Fruit fly (Drosophila melanogaster) whole organism, embryonic: ENCODE measurements around the gene CG13071.

Experiments
- Bgb ChIP-seq: fragments of 200-800 bp; sonication (Bioruptor generic); IDR thresholded peaks from 2 replicates; pipeline ENCODE4 v1.3.6; 2022; ENCODE audit warnings: missing biosample characterization, missing genetic modification characterization; ENCODE audit not compliant: partially characterized antibody
- Blimp-1 ChIP-seq: fragments of 200-800 bp; sonication (Bioruptor generic); optimal IDR thresholded peaks from 3 replicates; lab custom pipeline; 2018; ENCODE audit warnings: missing biosample characterization, missing genetic modification characterization, mild to moderate bottlenecking, moderate library complexity, missing genetic modification reagents
- CG10209 ChIP-seq: fragments of 200-800 bp; sonication (Bioruptor generic); optimal IDR thresholded peaks from 3 replicates; lab custom pipeline; 2017; ENCODE audit warnings: missing biosample characterization, mild to moderate bottlenecking, missing genetic modification characterization, missing genetic modification reagents
- CG10565 ChIP-seq: fragments of 200-800 bp; sonication (Bioruptor generic); optimal IDR thresholded peaks from 3 replicates; lab custom pipeline; 2016; ENCODE audit warnings: missing biosample characterization, mild to moderate bottlenecking, missing genetic modification characterization
- CG11696 ChIP-seq: fragments of 200-800 bp; sonication (Bioruptor generic); IDR thresholded peaks from 2 replicates; pipeline ENCODE4 v1.3.6; 2022; ENCODE audit warnings: missing biosample characterization, missing genetic modification characterization
- CG12942 ChIP-seq: fragments of 200-800 bp; sonication (Bioruptor generic); optimal IDR thresholded peaks from 3 replicates; lab custom pipeline; 2016; ENCODE audit warnings: missing biosample characterization, missing genetic modification characterization
- CG13287 ChIP-seq: fragments of 200-800 bp; sonication (Bioruptor generic); IDR thresholded peaks from 2 replicates; pipeline ENCODE4 v1.3.6; 2022; ENCODE audit warnings: missing biosample characterization, missing genetic modification characterization; ENCODE audit not compliant: partially characterized antibody
- CG15269 ChIP-seq: fragments of 200-800 bp; sonication (Bioruptor generic); optimal IDR thresholded peaks from 2 replicates; lab custom pipeline; 2018; ENCODE audit warnings: missing biosample characterization, mild to moderate bottlenecking, missing genetic modification characterization, moderate library complexity
- CG17186 ChIP-seq: fragments of 200-800 bp; sonication (Bioruptor generic); optimal IDR thresholded peaks from 3 replicates; lab custom pipeline; 2017; ENCODE audit warnings: missing biosample characterization, missing genetic modification reagents, missing genetic modification characterization
- CG30431 ChIP-seq: fragments of 200-800 bp; sonication (Bioruptor generic); optimal IDR thresholded peaks from 2 replicates; lab custom pipeline; 2017; ENCODE audit warnings: missing biosample characterization, missing genetic modification characterization
- CG7839 ChIP-seq: fragments of 200-800 bp; sonication (Bioruptor generic); optimal IDR thresholded peaks from 3 replicates; lab custom pipeline; 2018; ENCODE audit warnings: missing biosample characterization, mild to moderate bottlenecking, missing genetic modification characterization, moderate library complexity
- CG8290 ChIP-seq, 3 experiments: fragments of 200-800 bp; sonication (Bioruptor generic); optimal IDR thresholded peaks; 2 replicates each; lab custom pipeline; 2016 to 2019; ENCODE audit warnings: missing biosample characterization in 3 of 3, missing genetic modification characterization in 3 of 3, mild to moderate bottlenecking in 2 of 3, moderate library complexity in 1 of 3
- Dll ChIP-seq: fragments of 200-800 bp; sonication (Bioruptor generic); IDR thresholded peaks from 4 replicates; pipeline ENCODE4 v1.3.6; 2022; ENCODE audit warnings: missing biosample characterization, missing genetic modification characterization; ENCODE audit not compliant: partially characterized antibody
- Doc2 ChIP-seq: fragments of 200-800 bp; sonication (Bioruptor generic); IDR thresholded peaks from 2 replicates; pipeline ENCODE4 v1.3.6; 2022; ENCODE audit warnings: missing biosample characterization, missing genetic modification characterization
- H15 ChIP-seq: fragments of 200-800 bp; sonication (Bioruptor generic); IDR thresholded peaks from 3 replicates; pipeline ENCODE4 v1.3.6; 2022; ENCODE audit warnings: missing biosample characterization, missing genetic modification characterization
- Hsf ChIP-seq: fragments of 200-800 bp; sonication (Bioruptor generic); optimal IDR thresholded peaks from 3 replicates; lab custom pipeline; 2016; ENCODE audit warnings: missing biosample characterization, missing genetic modification characterization
- Lim3 ChIP-seq: fragments of 200-800 bp; sonication (Bioruptor generic); IDR thresholded peaks from 2 replicates; pipeline ENCODE4 v1.3.6; 2022; ENCODE audit warnings: missing biosample characterization, missing genetic modification characterization
- Nf-YB ChIP-seq: fragments of 200-800 bp; sonication (Bioruptor generic); optimal IDR thresholded peaks from 3 replicates; lab custom pipeline; 2019; ENCODE audit warnings: missing biosample characterization, mild to moderate bottlenecking, missing genetic modification characterization, moderate library complexity
- NfI ChIP-seq: fragments of 200-800 bp; sonication (Bioruptor generic); optimal IDR thresholded peaks from 3 replicates; lab custom pipeline; 2018; ENCODE audit warnings: missing biosample characterization, mild to moderate bottlenecking, missing genetic modification characterization, moderate library complexity
- Ptx1 ChIP-seq: fragments of 200-800 bp; sonication (Bioruptor generic); IDR thresholded peaks from 2 replicates; pipeline ENCODE4 v1.3.6; 2022; ENCODE audit warnings: missing biosample characterization, missing genetic modification characterization
- Usf ChIP-seq: fragments of 200-800 bp; sonication (Bioruptor generic); optimal IDR thresholded peaks from 2 replicates; lab custom pipeline; 2017; ENCODE audit warnings: missing genotype, missing biosample characterization, missing genetic modification characterization
- ci ChIP-seq: fragments of 200-800 bp; sonication (Bioruptor generic); IDR thresholded peaks from 3 replicates; pipeline ENCODE4 v1.3.6; 2022; ENCODE audit warnings: missing biosample characterization, missing genetic modification characterization
- dati ChIP-seq: fragments of 200-800 bp; sonication (Bioruptor generic); IDR thresholded peaks from 2 replicates; pipeline ENCODE4 v1.3.6; 2022; ENCODE audit warnings: missing biosample characterization, missing genetic modification characterization
- hkb ChIP-seq, 2 experiments: fragments of 200-800 bp in 1 of 2; fragments of >200 bp in 1 of 2; sonication (Bioruptor generic) in 1 of 2; IDR thresholded peaks in 1 of 2; optimal IDR thresholded peaks in 1 of 2; 2 replicates each; pipeline versions ENCODE4 v1.3.6 to Lab custom; 2017 to 2022; ENCODE audit warnings: missing biosample characterization in 1 of 2, missing genetic modification characterization in 1 of 2
- kah ChIP-seq: fragments of 200-800 bp; sonication (Bioruptor generic); optimal IDR thresholded peaks from 2 replicates; lab custom pipeline; 2018; ENCODE audit warnings: missing biosample characterization, mild to moderate bottlenecking, missing genetic modification characterization
- klu ChIP-seq: fragments of 200-800 bp; sonication (Bioruptor generic); IDR thresholded peaks from 2 replicates; pipeline ENCODE4 v1.3.6; 2022; ENCODE audit warnings: missing biosample characterization, missing genetic modification characterization
- knrl ChIP-seq: fragments of 200-800 bp; sonication (Bioruptor generic); IDR thresholded peaks from 3 replicates; pipeline ENCODE4 v1.3.6; 2022; ENCODE audit warnings: missing biosample characterization, missing genetic modification characterization; ENCODE audit not compliant: partially characterized antibody
- lmd ChIP-seq: fragments of 200-800 bp; sonication (Bioruptor generic); IDR thresholded peaks from 2 replicates; pipeline ENCODE4 v1.3.6; 2022; ENCODE audit warnings: missing biosample characterization, missing genetic modification characterization
- maf-S ChIP-seq: fragments of 200-800 bp; sonication (Bioruptor generic); optimal IDR thresholded peaks from 2 replicates; lab custom pipeline; 2016; ENCODE audit warnings: missing biosample characterization, missing genetic modification characterization
- peb ChIP-seq: fragments of 200-800 bp; sonication (Bioruptor generic); IDR thresholded peaks from 2 replicates; pipeline ENCODE4 v1.3.6; 2022; ENCODE audit warnings: missing biosample characterization, missing genetic modification characterization
- rib ChIP-seq: fragments of 200-800 bp; sonication (Bioruptor generic); IDR thresholded peaks from 2 replicates; pipeline ENCODE4 v1.3.6; 2022; ENCODE audit warnings: missing biosample characterization, missing genetic modification characterization
- run ChIP-seq: fragments of 200-800 bp; sonication (Bioruptor generic); optimal IDR thresholded peaks from 3 replicates; lab custom pipeline; 2018; ENCODE audit warnings: missing biosample characterization, mild to moderate bottlenecking, missing genetic modification characterization
- wek ChIP-seq: fragments of 200-800 bp; sonication (Bioruptor generic); optimal IDR thresholded peaks from 3 replicates; lab custom pipeline; 2018; ENCODE audit warnings: missing biosample characterization, mild to moderate bottlenecking, missing genetic modification characterization, moderate library complexity

The CG13071 gene

dm6 chr3L:16295447-16295846 is 32.9 kb downstream of the CG13071 start, which contains the start of gene CG4962:
TSS of gene CG4962 (minus strand) at chr3L:16295547.
- TF ChIP-seq H15 (GFP tag; lab: Robert Waterston, UW) (no peak), rib (GFP tag; lab: Robert Waterston, UW) (no peak)

DNA sequence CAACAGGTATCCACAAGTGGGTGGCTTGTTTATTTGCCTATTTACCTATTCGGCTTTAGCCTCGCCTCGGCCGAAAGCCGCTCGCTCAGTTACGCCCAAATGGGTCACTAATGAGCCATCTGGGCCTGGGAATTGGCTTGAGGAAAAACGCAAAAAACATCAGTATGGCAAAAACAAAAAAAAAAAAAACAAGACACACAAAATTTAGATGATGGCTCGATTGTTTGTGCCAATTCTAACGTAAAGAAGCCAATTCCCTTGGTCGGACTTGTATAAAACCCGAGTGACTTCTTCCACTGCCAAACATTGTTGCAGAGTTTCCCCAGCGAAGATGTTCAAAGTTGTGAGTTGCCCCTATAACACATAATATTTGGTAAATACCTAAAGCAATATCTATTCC is 38.6 kb downstream of the CG13071 start, which contains the start of gene CG4982:
CG4982 (plus strand) TSS at position 301 of the 400 bp plus-strand sequence.
- no peak for TF ChIP-seq wek
- no peak for TF ChIP-seq Lim3 (GFP tag; lab: Robert Waterston, UW)
- TF ChIP-seq run (tag; lab: Kevin White, UChicago), result no peak
- no peak for TF ChIP-seq hkb (optimal IDR thresholded peaks at IDR 0.05; lab: Kevin White, UChicago)
- no peak for TF ChIP-seq hkb (GFP tag; IDR thresholded peaks at IDR 0.05; lab: Robert Waterston, UW)
- no peak for TF ChIP-seq Hsf (GFP tag; lab: Kevin White, UChicago)
- no peak for TF ChIP-seq CG13287 (GFP tag; lab: Robert Waterston, UW)
- TF ChIP-seq maf-S (GFP tag; lab: Kevin White, UChicago), result no peak
- no peak for TF ChIP-seq CG15269 (tag; lab: Kevin White, UChicago)
- no peak for TF ChIP-seq CG10209 (GFP tag; lab: Kevin White, UChicago)
- no peak for TF ChIP-seq CG7839 (tag; lab: Kevin White, UChicago)
- TF ChIP-seq klu, result no peak
- no peak for TF ChIP-seq CG12942 (GFP tag; lab: Kevin White, UChicago)
- no peak for TF ChIP-seq CG8290 (GFP tag; optimal IDR thresholded peaks at IDR 0.05; lab: Kevin White, UChicago)
- no peak for TF ChIP-seq CG8290 (tag; optimal IDR thresholded peaks at IDR 0.05; lab: Kevin White, UChicago)
- no peak for TF ChIP-seq peb (GFP tag; lab: Robert Waterston, UW)
- TF ChIP-seq Doc2 (GFP tag; lab: Robert Waterston, UW), result no peak
- TF ChIP-seq NfI (GFP tag; lab: Kevin White, UChicago), result no peak
- no peak for TF ChIP-seq kah
- TF ChIP-seq knrl (GFP tag; lab: Robert Waterston, UW), result no peak
- TF ChIP-seq, all 482 proteins: peak for 0

dm6 chr3L:16303078-16303477 is 40.5 kb downstream of the CG13071 start, which contains the start of gene CG13044:
TSS of gene CG13044 (minus strand) at chr3L:16303178.
- TF ChIP-seq CG30431 (GFP tag; lab: Kevin White, UChicago), result no peak
- no peak for TF ChIP-seq Ptx1 (GFP tag; lab: Robert Waterston, UW)
- no peak for TF ChIP-seq CG17186
- TF ChIP-seq lmd (GFP tag; lab: Robert Waterston, UW), result no peak
- no peak for TF ChIP-seq ci (GFP tag; lab: Robert Waterston, UW)
- no peak for TF ChIP-seq dati (GFP tag; lab: Robert Waterston, UW)
- TF ChIP-seq Blimp-1, result peak; percentile 16
- no peak for TF ChIP-seq Usf (GFP tag; lab: Kevin White, UChicago)

dm6 chr3L:16303982-16304381 is 41.4 kb downstream of the CG13071 start, which contains the start of gene CG43249:
TSS of gene CG43249 (plus strand) at chr3L:16304282.
- TF ChIP-seq CG10565 (GFP tag; lab: Kevin White, UChicago), result no peak
- no peak for TF ChIP-seq Nf-YB (GFP tag; lab: Kevin White, UChicago)
- TF ChIP-seq CG11696, result no peak
- TF ChIP-seq Bgb (GFP tag; lab: Robert Waterston, UW), result no peak
- TF ChIP-seq Dll (GFP tag; lab: Robert Waterston, UW), result no peak
